Worm (Caenorhabditis elegans) whole organism, L4 larva: ENCODE results near the gene ubc-8.

ENCODE experiments used
- F10B5.3 ChIP-seq: sonication (generic microtip); optimal IDR thresholded peaks from 2 replicates; lab custom pipeline; 2016; ENCODE audit warnings: mild to moderate bottlenecking, missing genetic modification characterization, missing compliant biosample characterization
- Y105C5A.15 ChIP-seq: fragments of 200-800 bp; sonication (Bioruptor generic); IDR thresholded peaks from 2 replicates; pipeline ENCODE4 v1.3.6; 2022; ENCODE audit warnings: missing genetic modification characterization, missing compliant biosample characterization
- daf-19 ChIP-seq: fragments of 200-800 bp; sonication (Bioruptor generic); conservative IDR thresholded peaks from 2 replicates; pipeline ENCODE4 v1.3.6; 2022; ENCODE audit warnings: missing genetic modification characterization, missing compliant biosample characterization
- skn-1 ChIP-seq: fragments of 150-350 bp; optimal IDR thresholded peaks from 2 replicates; lab custom pipeline; 2014; ENCODE audit warnings: missing biosample characterization, missing genetic modification characterization

DNA sequence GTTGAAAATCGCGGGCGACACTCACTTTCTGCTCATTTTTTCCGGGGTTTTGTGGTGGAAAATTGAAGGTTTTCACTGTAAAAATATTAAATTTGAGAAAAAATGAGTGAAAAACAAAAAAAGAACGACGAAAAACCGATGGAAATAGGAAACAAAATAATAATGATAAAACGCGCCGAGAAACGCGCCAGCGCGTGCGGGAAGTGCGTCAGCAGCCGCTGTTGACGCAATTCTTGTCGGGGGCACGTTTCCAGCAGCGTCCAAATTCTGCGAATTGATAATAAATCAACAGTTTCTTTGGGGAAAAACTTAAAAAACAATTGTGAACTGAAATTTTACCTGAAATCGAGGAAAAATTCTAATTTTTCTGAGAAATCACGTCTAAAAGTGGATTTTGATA, 18.7 kb upstream of the ubc-8 start, which contains the start of gene ubxn-2:
- TF ChIP-seq daf-19 (GFP tag; lab: Robert Waterston, UW) = no peak
- TF ChIP-seq skn-1 (tag; lab: Kevin White, UChicago) = no peak
- TF ChIP-seq F10B5.3 = peak; percentile 25
- TF ChIP-seq Y105C5A.15 (GFP tag; lab: Robert Waterston, UW) = no peak
